Worm (Caenorhabditis elegans) whole organism, young adult: ENCODE measurements around the gene W07G4.2.

Source experiments
- B0019.2 ChIP-seq: fragments of 200-800 bp; sonication (Bioruptor generic); conservative IDR thresholded peaks from 2 replicates; pipeline ENCODE4 v1.3.6; 2022; ENCODE audit warnings: missing genetic modification reagents, missing genetic modification characterization, missing compliant biosample characterization
- B0035.1 ChIP-seq: sonication (generic microtip); optimal IDR thresholded peaks from 2 replicates; lab custom pipeline; 2016; ENCODE audit warnings: missing genetic modification characterization, mild to moderate bottlenecking, missing compliant biosample characterization, missing genotype, missing genetic modification reagents
- C17E4.6 ChIP-seq: fragments of 200-800 bp; sonication (Bioruptor generic); IDR thresholded peaks from 2 replicates; pipeline ENCODE4 v1.3.6; 2022; ENCODE audit warnings: missing genetic modification reagents, missing genetic modification characterization, missing compliant biosample characterization
- D2030.7 ChIP-seq: fragments of 200-800 bp; sonication (Bioruptor generic); IDR thresholded peaks from 2 replicates; pipeline ENCODE4 v1.3.6; 2022; ENCODE audit warnings: missing genetic modification reagents, missing genetic modification characterization, missing compliant biosample characterization
- F22D6.2 ChIP-seq: sonication (generic microtip); optimal IDR thresholded peaks from 2 replicates; lab custom pipeline; 2016; ENCODE audit warnings: mild to moderate bottlenecking, missing genetic modification characterization, missing compliant biosample characterization
- F37B4.10 ChIP-seq: fragments of 200-800 bp; sonication (Bioruptor generic); IDR thresholded peaks from 2 replicates; pipeline ENCODE4 v1.3.6; 2022; ENCODE audit warnings: missing genetic modification characterization, missing compliant biosample characterization
- F49E8.2 ChIP-seq: sonication (generic microtip); optimal IDR thresholded peaks from 3 replicates; lab custom pipeline; 2017; ENCODE audit warnings: missing genetic modification characterization, mild to moderate bottlenecking, missing compliant biosample characterization, antibody characterized with exemption, moderate library complexity; ENCODE audit not compliant: insufficient read depth
- K12H6.12 ChIP-seq: fragments of 200-800 bp; sonication (Bioruptor generic); optimal IDR thresholded peaks from 2 replicates; lab custom pipeline; 2018; ENCODE audit warnings: mild to moderate bottlenecking, missing genetic modification characterization, missing compliant biosample characterization
- Y79H2A.3 ChIP-seq: fragments of 200-800 bp; sonication (Bioruptor generic); conservative IDR thresholded peaks from 2 replicates; pipeline ENCODE4 v1.3.6; 2022; ENCODE audit warnings: missing genetic modification reagents, missing genetic modification characterization, missing compliant biosample characterization
- ZK185.1 ChIP-seq: sonication (generic microtip); optimal IDR thresholded peaks from 2 replicates; lab custom pipeline; 2016; ENCODE audit warnings: mild to moderate bottlenecking, missing genetic modification characterization, missing compliant biosample characterization; ENCODE audit not compliant: poor library complexity, severe bottlenecking
- aptf-2 ChIP-seq: fragments of 200-800 bp; sonication (Bioruptor generic); conservative IDR thresholded peaks from 2 replicates; pipeline ENCODE4 v1.3.6; 2022; ENCODE audit warnings: missing genetic modification reagents, missing genetic modification characterization, missing compliant biosample characterization
- athp-1 ChIP-seq: sonication (generic microtip); optimal IDR thresholded peaks from 2 replicates; lab custom pipeline; 2017; ENCODE audit warnings: mild to moderate bottlenecking, missing genetic modification characterization, missing compliant biosample characterization
- bed-1 ChIP-seq: fragments of 200-800 bp; sonication (Bioruptor generic); IDR thresholded peaks from 2 replicates; pipeline ENCODE4 v1.3.6; 2022; ENCODE audit warnings: missing genetic modification reagents, missing genetic modification characterization, missing compliant biosample characterization
- bed-2 ChIP-seq: fragments of 200-800 bp; sonication (Bioruptor generic); IDR thresholded peaks from 2 replicates; pipeline ENCODE4 v1.3.6; 2022; ENCODE audit warnings: missing genetic modification reagents, missing genetic modification characterization, missing compliant biosample characterization
- ccch-3 ChIP-seq: fragments of 200-800 bp; sonication (Bioruptor generic); optimal IDR thresholded peaks from 2 replicates; lab custom pipeline; 2018; ENCODE audit warnings: mild to moderate bottlenecking, missing genetic modification characterization, missing compliant biosample characterization
- cebp-2 ChIP-seq: fragments of 200-800 bp; sonication (Bioruptor generic); IDR thresholded peaks from 2 replicates; pipeline ENCODE4 v1.3.6; 2022; ENCODE audit warnings: missing genetic modification characterization, missing compliant biosample characterization
- ceh-27 ChIP-seq: fragments of 200-800 bp; sonication (Bioruptor generic); optimal IDR thresholded peaks from 2 replicates; lab custom pipeline; 2018; ENCODE audit warnings: mild to moderate bottlenecking, missing genetic modification characterization, moderate library complexity, missing compliant biosample characterization
- ceh-91 ChIP-seq: fragments of 200-800 bp; sonication (Bioruptor generic); IDR thresholded peaks from 2 replicates; pipeline ENCODE4 v1.3.6; 2022; ENCODE audit warnings: missing genetic modification reagents, missing genetic modification characterization, missing compliant biosample characterization
- chd-7 ChIP-seq: sonication (generic microtip); optimal IDR thresholded peaks from 2 replicates; lab custom pipeline; 2016; ENCODE audit warnings: mild to moderate bottlenecking, missing genetic modification characterization, moderate library complexity, missing compliant biosample characterization
- efl-1 ChIP-seq: fragments of 150-350 bp; optimal IDR thresholded peaks from 2 replicates; lab custom pipeline; 2014; ENCODE audit warnings: missing biosample characterization, missing genetic modification reagents, missing genetic modification characterization
- egl-44 ChIP-seq: fragments of 200-800 bp; sonication (Bioruptor generic); IDR thresholded peaks from 2 replicates; pipeline ENCODE4 v1.3.6; 2022; ENCODE audit warnings: missing genetic modification reagents, missing genetic modification characterization, missing compliant biosample characterization
- ekl-4 ChIP-seq: fragments of 200-800 bp; sonication (Bioruptor generic); IDR thresholded peaks from 2 replicates; pipeline ENCODE4 v1.3.6; 2022; ENCODE audit warnings: missing genetic modification reagents, missing genetic modification characterization, missing compliant biosample characterization
- him-1 ChIP-seq: sonication (generic microtip); optimal IDR thresholded peaks from 2 replicates; lab custom pipeline; 2016; ENCODE audit warnings: missing genotype, missing genetic modification reagents, missing genetic modification characterization, missing compliant biosample characterization
- hrde-1 ChIP-seq: sonication (generic microtip); optimal IDR thresholded peaks from 2 replicates; lab custom pipeline; 2016; ENCODE audit warnings: missing genetic modification characterization, mild to moderate bottlenecking, missing compliant biosample characterization, moderate library complexity, missing genotype, missing genetic modification reagents, borderline replicate concordance
- let-526 ChIP-seq: fragments of 200-800 bp; sonication (Bioruptor generic); IDR thresholded peaks from 2 replicates; pipeline ENCODE4 v1.3.6; 2022; ENCODE audit warnings: missing genetic modification reagents, missing genetic modification characterization, missing compliant biosample characterization
- let-607 ChIP-seq, 2 experiments: fragments of 200-800 bp in 1 of 2; sonication (Bioruptor generic) in 1 of 2; sonication (generic microtip) in 1 of 2; optimal IDR thresholded peaks; 2 replicates each; lab custom pipeline; 2016 to 2018; ENCODE audit warnings: mild to moderate bottlenecking in 2 of 2, missing compliant biosample characterization in 2 of 2, missing genetic modification characterization in 2 of 2, moderate library complexity in 2 of 2, missing genotype in 1 of 2
- lin-35 ChIP-seq, 3 experiments: fragments of 150-350 bp in 2 of 3; sonication (generic microtip) in 1 of 3; optimal IDR thresholded peaks; 2 replicates each; lab custom pipeline; 2014 to 2018; ENCODE audit warnings: missing biosample characterization in 3 of 3, missing genetic modification characterization in 3 of 3, missing genetic modification reagents in 3 of 3
- lin-40 ChIP-seq: sonication (generic microtip); optimal IDR thresholded peaks from 2 replicates; lab custom pipeline; 2016; ENCODE audit warnings: missing genetic modification characterization, mild to moderate bottlenecking, missing compliant biosample characterization, missing genotype, missing genetic modification reagents
- lir-1 ChIP-seq: fragments of 200-800 bp; sonication (Bioruptor generic); conservative IDR thresholded peaks from 2 replicates; pipeline ENCODE4 v1.3.6; 2022; ENCODE audit warnings: missing genetic modification reagents, missing genetic modification characterization, missing compliant biosample characterization
- nfya-2 ChIP-seq: fragments of 200-800 bp; sonication (Bioruptor generic); IDR thresholded peaks from 2 replicates; pipeline ENCODE4 v1.3.6; 2022; ENCODE audit warnings: missing genetic modification reagents, missing genetic modification characterization, missing compliant biosample characterization
- nfyb-1 ChIP-seq: fragments of 200-800 bp; sonication (Bioruptor generic); IDR thresholded peaks from 2 replicates; pipeline ENCODE4 v1.3.6; 2022; ENCODE audit warnings: missing genetic modification reagents, missing genetic modification characterization, missing compliant biosample characterization
- nhr-27 ChIP-seq: fragments of 200-800 bp; sonication (Bioruptor generic); optimal IDR thresholded peaks from 2 replicates; lab custom pipeline; 2018; ENCODE audit warnings: mild to moderate bottlenecking, missing genetic modification characterization, moderate library complexity, missing compliant biosample characterization
- nhr-80 ChIP-seq: sonication (generic microtip); optimal IDR thresholded peaks from 2 replicates; lab custom pipeline; 2016; ENCODE audit warnings: missing genetic modification characterization, missing compliant biosample characterization
- nhr-90 ChIP-seq: sonication (generic microtip); optimal IDR thresholded peaks from 2 replicates; lab custom pipeline; 2016; ENCODE audit warnings: missing genotype, mild to moderate bottlenecking, missing genetic modification characterization, missing compliant biosample characterization
- pbrm-1 ChIP-seq: fragments of 200-800 bp; sonication (Bioruptor generic); IDR thresholded peaks from 2 replicates; pipeline ENCODE4 v1.3.6; 2022; ENCODE audit warnings: missing genetic modification reagents, missing genetic modification characterization, missing compliant biosample characterization
- rec-8 ChIP-seq, 2 experiments: sonication (generic microtip); optimal IDR thresholded peaks; 2 replicates each; lab custom pipeline; 2016; ENCODE audit warnings: mild to moderate bottlenecking in 2 of 2, missing genetic modification characterization in 2 of 2, missing genetic modification reagents in 2 of 2, missing genotype in 2 of 2, missing biosample characterization in 1 of 2, missing compliant biosample characterization in 1 of 2, moderate library complexity in 1 of 2
- sea-2 ChIP-seq: fragments of 200-800 bp; sonication (Bioruptor generic); IDR thresholded peaks from 2 replicates; pipeline ENCODE4 v1.3.6; 2022; ENCODE audit warnings: missing genetic modification characterization, missing compliant biosample characterization
- snpc-3.4 ChIP-seq: sonication (generic microtip); optimal IDR thresholded peaks from 2 replicates; lab custom pipeline; 2017; ENCODE audit warnings: missing genetic modification characterization, mild to moderate bottlenecking, missing compliant biosample characterization, antibody characterized with exemption, moderate library complexity, missing genotype, missing genetic modification reagents
- snpc-4 ChIP-seq, 5 experiments: fragments of 150-350 bp in 1 of 5; sonication (generic microtip) in 4 of 5; optimal IDR thresholded peaks; 2 replicates each; lab custom pipeline; 2014 to 2018; ENCODE audit warnings: missing genetic modification characterization in 5 of 5, missing biosample characterization in 3 of 5, antibody characterized with exemption in 2 of 5, mild to moderate bottlenecking in 2 of 5, missing compliant biosample characterization in 2 of 5, missing genotype in 2 of 5, moderate library complexity in 2 of 5, missing genetic modification reagents in 1 of 5
- sptf-2 ChIP-seq: fragments of 200-800 bp; sonication (Bioruptor generic); optimal IDR thresholded peaks from 2 replicates; lab custom pipeline; 2018; ENCODE audit warnings: mild to moderate bottlenecking, missing genetic modification characterization, missing compliant biosample characterization
- unc-62 ChIP-seq: fragments of 150-350 bp; optimal IDR thresholded peaks from 2 replicates; lab custom pipeline; 2014; ENCODE audit warnings: missing biosample characterization, missing genetic modification reagents, missing genetic modification characterization
- zfh-2 ChIP-seq: fragments of 200-800 bp; sonication (Bioruptor generic); conservative IDR thresholded peaks from 2 replicates; pipeline ENCODE4 v1.3.6; 2022; ENCODE audit warnings: missing genetic modification reagents, missing genetic modification characterization, missing compliant biosample characterization
- zim-3 ChIP-seq: sonication (generic microtip); optimal IDR thresholded peaks from 2 replicates; lab custom pipeline; 2017; ENCODE audit warnings: mild to moderate bottlenecking, missing genetic modification characterization, moderate library complexity, missing compliant biosample characterization
- ztf-22 ChIP-seq: fragments of 200-800 bp; sonication (Bioruptor generic); optimal IDR thresholded peaks from 2 replicates; lab custom pipeline; 2018; ENCODE audit warnings: mild to moderate bottlenecking, missing genetic modification characterization, moderate library complexity, missing compliant biosample characterization
- ztf-3 ChIP-seq: fragments of 200-800 bp; sonication (Bioruptor generic); optimal IDR thresholded peaks from 2 replicates; lab custom pipeline; 2018; ENCODE audit warnings: mild to moderate bottlenecking, missing genetic modification characterization, missing compliant biosample characterization
- ztf-6 ChIP-seq: fragments of 200-800 bp; sonication (Bioruptor generic); IDR thresholded peaks from 2 replicates; pipeline ENCODE4 v1.3.6; 2022; ENCODE audit warnings: missing genetic modification reagents, missing genetic modification characterization, missing compliant biosample characterization

W07G4.2 gene

DNA sequence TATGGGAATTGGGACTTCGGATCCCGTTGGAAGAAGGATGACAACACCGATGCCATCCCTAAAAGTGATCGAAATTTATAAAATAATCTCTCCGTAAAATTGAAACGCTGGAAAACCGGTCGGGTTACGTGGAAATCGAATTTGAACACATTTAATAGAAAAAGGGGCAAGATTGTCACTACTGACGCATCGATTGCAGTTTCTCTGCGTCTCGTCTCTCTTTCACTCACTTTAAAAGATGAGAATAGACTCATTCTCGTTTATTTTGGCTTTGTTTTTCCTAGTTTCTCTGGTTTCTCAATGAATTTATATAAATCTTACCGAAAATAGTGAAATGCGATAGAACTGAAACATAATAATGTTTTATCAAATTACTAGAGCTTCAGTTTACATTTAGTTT, 5.3 kb upstream of the W07G4.2 start, which contains the start of gene scyl-1 (continued):
- TF ChIP-seq B0019.2 (GFP tag; lab: Robert Waterston, UW) (no peak), chd-7 (tag; lab: Kevin White, UChicago) (no peak), athp-1 (tag; lab: Kevin White, UChicago) (no peak), lin-40 (tag; lab: Kevin White, UChicago) (peak; percentile 78), F49E8.2 (tag; lab: Kevin White, UChicago) (no peak), C17E4.6 (GFP tag; lab: Robert Waterston, UW) (no peak), him-1 (no peak), F37B4.10 (GFP tag; lab: Robert Waterston, UW) (no peak), efl-1 (GFP tag; lab: Kevin White, UChicago) (no peak), nfyb-1 (GFP tag; lab: Robert Waterston, UW) (peak; percentile 63; the same call in 1 of the 2 replicates), bed-2 (GFP tag; lab: Robert Waterston, UW) (no peak), lir-1 (GFP tag; lab: Robert Waterston, UW) (no peak), nhr-80 (tag; lab: Kevin White, UChicago) (peak; percentile 29), aptf-2 (GFP tag; lab: Robert Waterston, UW) (no peak), D2030.7 (GFP tag; lab: Robert Waterston, UW) (no peak), zfh-2 (no peak), ztf-22 (GFP tag; lab: Kevin White, UChicago) (no peak), Y79H2A.3 (GFP tag; lab: Robert Waterston, UW) (no peak), ZK185.1 (peak; percentile 63), ccch-3 (GFP tag; lab: Kevin White, UChicago) (no peak), ztf-6 (no peak), egl-44 (GFP tag; lab: Robert Waterston, UW) (no peak), B0035.1 (tag; lab: Kevin White, UChicago) (no peak), snpc-4 (GFP tag; optimal IDR thresholded peaks at IDR 0.05; lab: Kevin White, UChicago) (no peak), snpc-4 (tag; optimal IDR thresholded peaks at IDR 0.05; lab: Kevin White, UChicago) (peak in 3 of 4 experiments; percentile 27 to 54 (median 31)), ztf-3 (GFP tag; lab: Kevin White, UChicago) (no peak), nhr-90 (tag; lab: Kevin White, UChicago) (no peak), nhr-27 (tag; lab: Kevin White, UChicago) (no peak), let-607 (tag; optimal IDR thresholded peaks at IDR 0.05; lab: Kevin White, UChicago) (peak in 1 of 2 experiments; percentile 66), let-526 (GFP tag; lab: Robert Waterston, UW) (no peak), nfya-2 (GFP tag; lab: Robert Waterston, UW) (no peak), lin-35 (GFP tag; optimal IDR thresholded peaks at IDR 0.05; lab: Kevin White, UChicago) (peak in 1 of 3 experiments; percentile 89), unc-62 (GFP tag; lab: Kevin White, UChicago) (no peak), pbrm-1 (GFP tag; lab: Robert Waterston, UW) (peak; percentile 61; the same call in 1 of the 2 replicates), cebp-2 (GFP tag; lab: Robert Waterston, UW) (no peak), zim-3 (no peak), sptf-2 (GFP tag; lab: Kevin White, UChicago) (no peak), F22D6.2 (tag; lab: Kevin White, UChicago) (no peak), sea-2 (no peak)

DNA sequence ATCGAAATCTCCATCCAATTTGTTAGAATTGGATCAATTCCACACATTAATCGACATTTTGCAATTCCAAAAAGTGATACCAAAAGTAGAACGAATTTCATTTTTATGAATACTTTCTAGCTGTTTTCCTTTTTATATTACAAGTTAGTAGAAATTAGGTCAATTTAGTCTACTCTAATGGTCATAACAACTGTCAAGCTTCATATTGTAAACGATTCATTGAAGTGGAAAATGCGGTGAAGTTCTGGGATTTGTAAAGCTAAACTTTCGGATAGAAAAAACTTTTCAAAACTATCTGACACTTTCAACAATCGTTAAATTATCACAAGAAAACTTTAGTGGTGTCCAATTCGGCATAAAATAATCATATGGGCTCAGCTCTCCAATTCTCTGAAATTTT, 1.8 kb downstream of the W07G4.2 start, which contains the start of gene W07G4.7:
TSS of gene W07G4.7 (minus strand) at position 101 of the 400 bp plus-strand sequence.
- no peak for TF ChIP-seq bed-1 (GFP tag; lab: Robert Waterston, UW)
- TF ChIP-seq ceh-27 (GFP tag; lab: Kevin White, UChicago) = no peak
- TF ChIP-seq bed-2 (GFP tag; lab: Robert Waterston, UW) = no peak
- TF ChIP-seq zfh-2 = no peak
- no peak for TF ChIP-seq F22D6.2 (tag; lab: Kevin White, UChicago)
- TF ChIP-seq egl-44 (GFP tag; lab: Robert Waterston, UW) = no peak
- no peak for TF ChIP-seq hrde-1
- TF ChIP-seq rec-8 (tag; optimal IDR thresholded peaks at IDR 0.05; lab: Kevin White, UChicago) = no peak
- no peak for TF ChIP-seq lin-35 (GFP tag; optimal IDR thresholded peaks at IDR 0.05; lab: Kevin White, UChicago)
- no peak for TF ChIP-seq K12H6.12 (tag; lab: Kevin White, UChicago)
- TF ChIP-seq lir-1 (GFP tag; lab: Robert Waterston, UW) = no peak
- no peak for TF ChIP-seq snpc-3.4 (tag; lab: Kevin White, UChicago)
- no peak for TF ChIP-seq ceh-91 (GFP tag; lab: Robert Waterston, UW)
- TF ChIP-seq C17E4.6 (GFP tag; lab: Robert Waterston, UW) = no peak
- no peak for TF ChIP-seq Y79H2A.3 (GFP tag; lab: Robert Waterston, UW)
- TF ChIP-seq ekl-4 (GFP tag; lab: Robert Waterston, UW) = no peak
